Worm (Caenorhabditis elegans) whole organism, mixed stage, embryonic: Measurements from ENCODE around the gene fbxa-181.

ENCODE experiments used
- drap-1 ChIP-seq: fragments of 200-800 bp; sonication (Bioruptor generic); optimal IDR thresholded peaks from 3 replicates; lab custom pipeline; 2018; ENCODE audit warnings: mild to moderate bottlenecking, missing genetic modification characterization, missing compliant biosample characterization
- elt-3 ChIP-seq: fragments of 150-350 bp; optimal IDR thresholded peaks from 2 replicates; lab custom pipeline; 2014; ENCODE audit warnings: missing biosample characterization, missing genetic modification characterization
- lin-32 ChIP-seq: fragments of 200-800 bp; sonication (Bioruptor generic); optimal IDR thresholded peaks from 2 replicates; lab custom pipeline; 2018; ENCODE audit warnings: mild to moderate bottlenecking, missing genetic modification characterization, missing compliant biosample characterization
- mab-5 ChIP-seq: fragments of 150-350 bp; optimal IDR thresholded peaks from 2 replicates; lab custom pipeline; 2014; ENCODE audit warnings: missing biosample characterization, missing genetic modification characterization
- nhr-76 ChIP-seq: sonication (generic microtip); optimal IDR thresholded peaks from 2 replicates; lab custom pipeline; 2017; ENCODE audit warnings: missing biosample characterization, missing genetic modification characterization
- snpc-4 ChIP-seq: fragments of 150-350 bp; optimal IDR thresholded peaks from 2 replicates; lab custom pipeline; 2014; ENCODE audit warnings: missing biosample characterization, missing genetic modification characterization
- tbx-8 ChIP-seq: fragments of 200-800 bp; sonication (Bioruptor generic); optimal IDR thresholded peaks from 2 replicates; lab custom pipeline; 2018; ENCODE audit warnings: mild to moderate bottlenecking, missing genetic modification characterization, moderate library complexity, missing compliant biosample characterization
- unc-39 ChIP-seq: fragments of 150-350 bp; optimal IDR thresholded peaks from 2 replicates; lab custom pipeline; 2014; ENCODE audit warnings: missing biosample characterization, missing genetic modification characterization
- unc-62 ChIP-seq: fragments of 150-350 bp; optimal IDR thresholded peaks from 2 replicates; lab custom pipeline; 2014; ENCODE audit warnings: missing biosample characterization, missing genetic modification reagents, missing genetic modification characterization

DNA sequence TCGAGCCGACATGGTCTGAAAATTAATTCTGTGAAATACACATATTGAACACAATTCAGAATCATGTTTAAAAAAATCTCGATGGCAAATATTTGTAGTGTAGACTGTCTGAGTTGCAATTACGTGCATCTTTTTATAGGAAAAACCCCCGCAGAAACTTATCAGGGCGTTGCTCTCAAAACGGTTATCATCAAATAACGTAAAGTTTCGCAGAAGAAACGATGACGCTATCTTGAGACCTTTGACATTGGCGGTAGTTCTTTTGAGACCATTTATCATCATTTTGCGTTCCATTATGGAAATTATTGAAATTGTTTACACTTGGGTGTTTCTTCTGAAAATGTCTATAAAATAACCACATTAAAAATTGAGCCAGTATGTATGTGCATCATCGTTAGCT lies 5.1 kb downstream of the fbxa-181 start, which contains the start of gene dct-17:
- TF ChIP-seq snpc-4 (tag; lab: Kevin White, UChicago) (no peak), nhr-76 (tag; lab: Kevin White, UChicago) (no peak), elt-3 (tag; lab: Kevin White, UChicago) (no peak), unc-39 (no peak), unc-62 (GFP tag; lab: Kevin White, UChicago) (no peak), mab-5 (tag; lab: Kevin White, UChicago) (no peak), lin-32 (GFP tag; lab: Kevin White, UChicago) (no peak), drap-1 (no peak), tbx-8 (GFP tag; lab: Kevin White, UChicago) (no peak)
